Worm (Caenorhabditis elegans) whole organism, mixed stage, embryonic: ENCODE measurements around the gene F01D5.10.

Source experiments
- ham-2 ChIP-seq: fragments of 200-800 bp; sonication (Bioruptor generic); optimal IDR thresholded peaks from 2 replicates; lab custom pipeline; 2018; ENCODE audit warnings: mild to moderate bottlenecking, missing genetic modification characterization, missing compliant biosample characterization
- lin-13 ChIP-seq: fragments of 150-350 bp; optimal IDR thresholded peaks from 2 replicates; lab custom pipeline; 2014; ENCODE audit warnings: missing biosample characterization, missing genetic modification characterization
- nhr-237 ChIP-seq: fragments of 150-350 bp; optimal IDR thresholded peaks from 2 replicates; lab custom pipeline; 2014; ENCODE audit warnings: missing biosample characterization, missing genetic modification characterization

ce11 chrII:13997989-13998388 is 23.1 kb downstream of the F01D5.10 start:
- TF ChIP-seq nhr-237 (tag; lab: Kevin White, UChicago), result no peak
- no peak for TF ChIP-seq lin-13 (tag; lab: Kevin White, UChicago)
- TF ChIP-seq ham-2 (GFP tag; lab: Kevin White, UChicago), result no peak
